Worm (Caenorhabditis elegans) whole organism, L4 larva: ENCODE results near the gene ugt-60.

Source experiments
- F49E8.2 ChIP-seq: sonication (generic microtip); optimal IDR thresholded peaks from 2 replicates; lab custom pipeline; 2016; ENCODE audit warnings: missing compliant biosample characterization, mild to moderate bottlenecking, missing genetic modification characterization, borderline replicate concordance
- php-3 ChIP-seq: fragments of 200-800 bp; sonication (Bioruptor generic); IDR thresholded peaks from 2 replicates; pipeline ENCODE4 v1.3.6; 2022; ENCODE audit warnings: missing genetic modification reagents, missing genetic modification characterization, missing compliant biosample characterization

DNA sequence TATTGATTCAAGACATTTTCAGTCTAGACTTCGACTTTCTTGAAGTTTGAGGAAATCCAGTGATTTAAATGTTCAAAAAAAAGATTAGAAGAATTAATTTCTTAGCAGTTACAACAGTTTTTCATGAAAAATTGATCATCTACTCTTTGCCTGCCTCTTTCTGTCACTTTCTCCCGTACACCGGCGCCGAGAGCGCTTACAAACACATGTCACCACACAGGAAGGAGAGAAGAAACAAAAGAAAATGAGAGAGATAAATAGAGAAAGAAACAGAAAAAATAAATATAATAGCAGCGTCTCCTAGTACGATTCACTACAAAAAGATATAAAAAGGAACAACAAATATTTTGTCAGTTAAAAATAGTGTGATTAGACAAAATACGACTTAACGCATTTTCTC, 12.2 kb downstream of the ugt-60 start:
- TF ChIP-seq php-3 (GFP tag; lab: Robert Waterston, UW) (no peak), F49E8.2 (tag; lab: Kevin White, UChicago) (no peak)
